Fruit fly (Drosophila melanogaster): ENCODE data around the gene unc-13-4A.

Gene unc-13-4A

dm6 chr3L:7243775-7244438 is 68.8 kb downstream of the unc-13-4A start, which contains the start of the genes mRpL50 and mei-P22 (continued):
- TF ChIP-seq Dip3 (GFP tag; optimal IDR thresholded peaks at IDR 0.05), result no peak
- no peak for TF ChIP-seq shn (GFP tag; optimal IDR thresholded peaks at IDR 0.05)
- TF ChIP-seq wor (GFP tag; IDR thresholded peaks at IDR 0.05), result no peak
- TF ChIP-seq so (GFP tag; IDR thresholded peaks at IDR 0.05), result no peak
- no peak for TF ChIP-seq CG43689 (GFP tag; IDR thresholded peaks at IDR 0.05)
- no peak for TF ChIP-seq CG11695 (GFP tag; IDR thresholded peaks at IDR 0.05)
- peak; percentile 51 for TF ChIP-seq HmgZ (tag; optimal IDR thresholded peaks at IDR 0.05)
- TF ChIP-seq Dek (tag; optimal IDR thresholded peaks at IDR 0.05), result no peak
- no peak for TF ChIP-seq pita (GFP tag; optimal IDR thresholded peaks at IDR 0.05)
- peak; percentile 28 for TF ChIP-seq CG7839 (tag; optimal IDR thresholded peaks at IDR 0.05)
- TF ChIP-seq her (GFP tag; optimal IDR thresholded peaks at IDR 0.05), result no peak
- peak; percentile 45; the same call in 1 of the 2 replicates for TF ChIP-seq CG42726 (GFP tag; IDR thresholded peaks at IDR 0.05; ENCODE audit: partially characterized antibody)
- TF ChIP-seq CG13775 (GFP tag; optimal IDR thresholded peaks at IDR 0.05), result no peak
- no peak for TF ChIP-seq Sin3A (optimal IDR thresholded peaks at IDR 0.05)
- no peak for TF ChIP-seq luna (GFP tag; optimal IDR thresholded peaks at IDR 0.05)
- peak; percentile 27 for TF ChIP-seq CG9817 (tag; optimal IDR thresholded peaks at IDR 0.05)
- peak; percentile 16; the same call in 1 of the 3 replicates for TF ChIP-seq knrl (GFP tag; IDR thresholded peaks at IDR 0.05; ENCODE audit: partially characterized antibody)
- peak; percentile 5 for TF ChIP-seq Hsf (GFP tag; optimal IDR thresholded peaks at IDR 0.05)
- TF ChIP-seq cg (GFP tag; optimal IDR thresholded peaks at IDR 0.05), result no peak
- TF ChIP-seq chn (GFP tag; optimal IDR thresholded peaks at IDR 0.05), result peak; percentile 2
- no peak for TF ChIP-seq CG14860 (GFP tag; IDR thresholded peaks at IDR 0.05; ENCODE audit: partially characterized antibody)
- TF ChIP-seq CG14014 (GFP tag; IDR thresholded peaks at IDR 0.05), result no peak
- TF ChIP-seq vvl (GFP tag; IDR thresholded peaks at IDR 0.05), result no peak; the same call in 1 of the 2 replicates
- TF ChIP-seq cwo (GFP tag; optimal IDR thresholded peaks at IDR 0.05), result no peak
- TF ChIP-seq CG10654 (GFP tag; optimal IDR thresholded peaks at IDR 0.05), result no peak
- peak; percentile 32 for TF ChIP-seq Abd-B (GFP tag; optimal IDR thresholded peaks at IDR 0.05)
- TF ChIP-seq Lpt (GFP tag; optimal IDR thresholded peaks at IDR 0.05), result no peak
- TF ChIP-seq klu (GFP tag; IDR thresholded peaks at IDR 0.05), result no peak
- TF ChIP-seq Ets97D (GFP tag; optimal IDR thresholded peaks at IDR 0.05), result peak; percentile 85
- TF ChIP-seq CG17361 (GFP tag; IDR thresholded peaks at IDR 0.05), result 0 out of 3 replicates have a peak, but pooled peaks have one; percentile 20
- peak; percentile 39 for TF ChIP-seq Xbp1 (GFP tag; optimal IDR thresholded peaks at IDR 0.05)
- no peak for TF ChIP-seq kah (GFP tag; optimal IDR thresholded peaks at IDR 0.05)
- TF ChIP-seq TFAM (GFP tag; optimal IDR thresholded peaks at IDR 0.05), result no peak
- TF ChIP-seq CG12769 (tag; optimal IDR thresholded peaks at IDR 0.05), result no peak
- TF ChIP-seq caup (GFP tag; optimal IDR thresholded peaks at IDR 0.05; ENCODE audit: severe bottlenecking), result no peak
- TF ChIP-seq h (optimal IDR thresholded peaks at IDR 0.05), result no peak
- TF ChIP-seq Dref (GFP tag; IDR thresholded peaks at IDR 0.05), result 0 out of 2 replicates have a peak, but pooled peaks have one; percentile 30
- no peak for TF ChIP-seq CG3995 (GFP tag; optimal IDR thresholded peaks at IDR 0.05)
- no peak for TF ChIP-seq CG6689 (GFP tag; IDR thresholded peaks at IDR 0.05)
- no peak for TF ChIP-seq ham (GFP tag; IDR thresholded peaks at IDR 0.05)
- TF ChIP-seq CG4404 (GFP tag; IDR thresholded peaks at IDR 0.05), result no peak
- peak; percentile 31 for TF ChIP-seq Sox102F (GFP tag; optimal IDR thresholded peaks at IDR 0.05)
- TF ChIP-seq CG16815 (GFP tag; optimal IDR thresholded peaks at IDR 0.05), result no peak
- TF ChIP-seq CG10274 (GFP tag; optimal IDR thresholded peaks at IDR 0.05), result no peak
- peak; percentile 40 for TF ChIP-seq trem (tag; optimal IDR thresholded peaks at IDR 0.05)
- no peak for TF ChIP-seq dmrt99B (tag; optimal IDR thresholded peaks at IDR 0.05)
- TF ChIP-seq vnd (GFP tag; IDR thresholded peaks at IDR 0.05; ENCODE audit: partially characterized antibody), result no peak
- no peak for TF ChIP-seq ase (GFP tag; IDR thresholded peaks at IDR 0.05)
- no peak for TF ChIP-seq Poxn (GFP tag; IDR thresholded peaks at IDR 0.05)
- no peak for TF ChIP-seq esg (GFP tag; conservative IDR thresholded peaks at IDR 0.05)
- TF ChIP-seq BEAF-32 (GFP tag; optimal IDR thresholded peaks at IDR 0.05), result peak; percentile 39
